Worm (Caenorhabditis elegans) whole organism, young adult: ENCODE measurements around the gene cpg-9.
"Not testable (repeated sequence)": the region's sequence is repeated elsewhere in the genome, so short reads cannot be mapped to it uniquely, and the experiment has no call there.

Experiments
- D2030.7 ChIP-seq: fragments of 200-800 bp; sonication (Bioruptor generic); IDR thresholded peaks from 2 replicates; pipeline ENCODE4 v1.3.6; 2022; ENCODE audit warnings: missing genetic modification reagents, missing genetic modification characterization, missing compliant biosample characterization
- F10E7.11 ChIP-seq: sonication (generic microtip); optimal IDR thresholded peaks from 2 replicates; lab custom pipeline; 2017; ENCODE audit warnings: mild to moderate bottlenecking, missing genetic modification characterization, moderate library complexity, missing compliant biosample characterization
- F52B5.7 ChIP-seq: sonication (generic microtip); optimal IDR thresholded peaks from 2 replicates; lab custom pipeline; 2016; ENCODE audit warnings: mild to moderate bottlenecking, missing genetic modification characterization, missing compliant biosample characterization
- K11D2.4 ChIP-seq: fragments of 200-800 bp; sonication (Bioruptor generic); IDR thresholded peaks from 2 replicates; pipeline ENCODE4 v1.3.6; 2022; ENCODE audit warnings: missing genetic modification reagents, missing genetic modification characterization, missing compliant biosample characterization
- T26A5.8 ChIP-seq: sonication (generic microtip); optimal IDR thresholded peaks from 2 replicates; lab custom pipeline; 2016; ENCODE audit warnings: missing genetic modification characterization, missing compliant biosample characterization
- Y56A3A.18 ChIP-seq: fragments of 200-800 bp; sonication (Bioruptor generic); IDR thresholded peaks from 2 replicates; pipeline ENCODE4 v1.3.6; 2022; ENCODE audit warnings: missing genetic modification reagents, missing genetic modification characterization, missing compliant biosample characterization
- Y79H2A.3 ChIP-seq: fragments of 200-800 bp; sonication (Bioruptor generic); conservative IDR thresholded peaks from 2 replicates; pipeline ENCODE4 v1.3.6; 2022; ENCODE audit warnings: missing genetic modification reagents, missing genetic modification characterization, missing compliant biosample characterization
- ama-1 ChIP-seq, 3 experiments: fragments of 150-350 bp in 1 of 3; sonication (generic microtip) in 2 of 3; optimal IDR thresholded peaks; 2 replicates each; lab custom pipeline; 2014 to 2018; ENCODE audit warnings: missing biosample characterization in 2 of 3, missing genetic modification characterization in 2 of 3, missing genetic modification reagents in 2 of 3
- aptf-2 ChIP-seq: fragments of 200-800 bp; sonication (Bioruptor generic); conservative IDR thresholded peaks from 2 replicates; pipeline ENCODE4 v1.3.6; 2022; ENCODE audit warnings: missing genetic modification reagents, missing genetic modification characterization, missing compliant biosample characterization
- atf-7 ChIP-seq: sonication (generic microtip); optimal IDR thresholded peaks from 2 replicates; lab custom pipeline; 2017; ENCODE audit warnings: mild to moderate bottlenecking, missing genetic modification characterization, missing compliant biosample characterization
- athp-1 ChIP-seq: sonication (generic microtip); optimal IDR thresholded peaks from 2 replicates; lab custom pipeline; 2017; ENCODE audit warnings: mild to moderate bottlenecking, missing genetic modification characterization, missing compliant biosample characterization
- ceh-40 ChIP-seq: fragments of 200-800 bp; sonication (Bioruptor generic); IDR thresholded peaks from 2 replicates; pipeline ENCODE4 v1.3.6; 2022; ENCODE audit warnings: missing genetic modification characterization, missing compliant biosample characterization
- chd-7 ChIP-seq: sonication (generic microtip); optimal IDR thresholded peaks from 2 replicates; lab custom pipeline; 2016; ENCODE audit warnings: mild to moderate bottlenecking, missing genetic modification characterization, moderate library complexity, missing compliant biosample characterization
- ekl-4 ChIP-seq: fragments of 200-800 bp; sonication (Bioruptor generic); IDR thresholded peaks from 2 replicates; pipeline ENCODE4 v1.3.6; 2022; ENCODE audit warnings: missing genetic modification reagents, missing genetic modification characterization, missing compliant biosample characterization
- gei-17 ChIP-seq: fragments of 200-800 bp; sonication (Bioruptor generic); optimal IDR thresholded peaks from 2 replicates; lab custom pipeline; 2018; ENCODE audit warnings: mild to moderate bottlenecking, missing genetic modification characterization, missing compliant biosample characterization
- hlh-12 ChIP-seq: sonication (generic microtip); optimal IDR thresholded peaks from 2 replicates; lab custom pipeline; 2016; ENCODE audit warnings: missing genetic modification characterization, missing compliant biosample characterization
- hmg-1.2 ChIP-seq: fragments of 200-800 bp; sonication (Bioruptor generic); IDR thresholded peaks from 2 replicates; pipeline ENCODE4 v1.3.6; 2022; ENCODE audit warnings: missing genetic modification reagents, missing genetic modification characterization, missing compliant biosample characterization
- hsf-1 ChIP-seq: fragments of 200-800 bp; sonication (Bioruptor generic); IDR thresholded peaks from 2 replicates; pipeline ENCODE4 v1.3.6; 2022; ENCODE audit warnings: missing genetic modification reagents, missing genetic modification characterization, missing compliant biosample characterization
- lir-1 ChIP-seq: fragments of 200-800 bp; sonication (Bioruptor generic); conservative IDR thresholded peaks from 2 replicates; pipeline ENCODE4 v1.3.6; 2022; ENCODE audit warnings: missing genetic modification reagents, missing genetic modification characterization, missing compliant biosample characterization
- madf-6 ChIP-seq: fragments of 200-800 bp; sonication (Bioruptor generic); IDR thresholded peaks from 2 replicates; pipeline ENCODE4 v1.3.6; 2022; ENCODE audit warnings: missing genetic modification reagents, missing genetic modification characterization, missing compliant biosample characterization
- nhr-80 ChIP-seq: sonication (generic microtip); optimal IDR thresholded peaks from 2 replicates; lab custom pipeline; 2016; ENCODE audit warnings: missing genetic modification characterization, missing compliant biosample characterization
- repo-1 ChIP-seq: sonication (generic microtip); optimal IDR thresholded peaks from 2 replicates; lab custom pipeline; 2017; ENCODE audit warnings: mild to moderate bottlenecking, missing genetic modification characterization, missing compliant biosample characterization
- snpc-4 ChIP-seq, 5 experiments: fragments of 150-350 bp in 1 of 5; sonication (generic microtip) in 4 of 5; optimal IDR thresholded peaks; 2 replicates each; lab custom pipeline; 2014 to 2018; ENCODE audit warnings: missing genetic modification characterization in 5 of 5, missing biosample characterization in 3 of 5, antibody characterized with exemption in 2 of 5, mild to moderate bottlenecking in 2 of 5, missing compliant biosample characterization in 2 of 5, missing genotype in 2 of 5, moderate library complexity in 2 of 5, missing genetic modification reagents in 1 of 5
- tbx-9 ChIP-seq: sonication (generic microtip); optimal IDR thresholded peaks from 2 replicates; lab custom pipeline; 2016; ENCODE audit warnings: borderline replicate concordance, missing genetic modification characterization, inconsistent platforms, missing compliant biosample characterization
- tlf-1 ChIP-seq: fragments of 200-800 bp; sonication (Bioruptor generic); optimal IDR thresholded peaks from 2 replicates; lab custom pipeline; 2018; ENCODE audit warnings: mild to moderate bottlenecking, missing genetic modification characterization, missing compliant biosample characterization
- zfh-2 ChIP-seq: fragments of 200-800 bp; sonication (Bioruptor generic); conservative IDR thresholded peaks from 2 replicates; pipeline ENCODE4 v1.3.6; 2022; ENCODE audit warnings: missing genetic modification reagents, missing genetic modification characterization, missing compliant biosample characterization
- ztf-6 ChIP-seq: fragments of 200-800 bp; sonication (Bioruptor generic); IDR thresholded peaks from 2 replicates; pipeline ENCODE4 v1.3.6; 2022; ENCODE audit warnings: missing genetic modification reagents, missing genetic modification characterization, missing compliant biosample characterization

Gene cpg-9

ce11 chrIV:3032020-3032419 is 38.0 kb downstream of the cpg-9 start (continued):
- peak; percentile 42; the same call in 1 of the 2 replicates for TF ChIP-seq madf-6 (GFP tag; lab: Robert Waterston, UW)
- TF ChIP-seq T26A5.8 (tag; lab: Kevin White, UChicago): peak; percentile 24
- peak; percentile 14 for TF ChIP-seq repo-1 (tag; lab: Kevin White, UChicago)
- peak; percentile 79 for TF ChIP-seq chd-7 (tag; lab: Kevin White, UChicago)
- TF ChIP-seq ekl-4 (GFP tag; lab: Robert Waterston, UW): peak; percentile 54; the same call in 1 of the 2 replicates
- peak; percentile 67 for TF ChIP-seq tbx-9 (tag; lab: Kevin White, UChicago)
- peak; percentile 43 for TF ChIP-seq F10E7.11
- TF ChIP-seq hsf-1 (GFP tag; lab: Robert Waterston, UW): peak; percentile 67
- TF ChIP-seq Y56A3A.18 (GFP tag; lab: Robert Waterston, UW): peak; percentile 31; the same call in 1 of the 2 replicates
- TF ChIP-seq, all 124 proteins: peak for 20

- TF ChIP-seq ceh-40 (GFP tag; lab: Robert Waterston, UW) (no peak), ztf-6 (GFP tag; lab: Robert Waterston, UW) (0 out of 2 replicates have a peak, but pooled peaks have one; percentile 18), hlh-12 (tag; lab: Kevin White, UChicago) (no peak), lir-1 (GFP tag; lab: Robert Waterston, UW) (no peak), K11D2.4 (GFP tag; lab: Robert Waterston, UW) (no peak), tlf-1 (no peak), athp-1 (tag; lab: Kevin White, UChicago) (no peak), zfh-2 (GFP tag; lab: Robert Waterston, UW) (peak; percentile 53), aptf-2 (GFP tag; lab: Robert Waterston, UW) (no peak), hmg-1.2 (GFP tag; lab: Robert Waterston, UW) (peak; percentile 33; the same call in 1 of the 2 replicates), Y79H2A.3 (GFP tag; lab: Robert Waterston, UW) (no peak), atf-7 (tag; lab: Kevin White, UChicago) (no peak), gei-17 (GFP tag; lab: Kevin White, UChicago) (no peak)
These were observed 40.1 kb downstream of the cpg-9 start for ce11 chrIV:3029882-3030281.

ce11 chrIV:3028842-3029241 is 41.2 kb downstream of the cpg-9 start, which contains the start of gene ndnf-1:
ndnf-1 (minus strand) TSS chrIV:3028942.
- no peak for TF ChIP-seq ama-1 (optimal IDR thresholded peaks at IDR 0.05; lab: Kevin White, UChicago)
- TF ChIP-seq ama-1 (GFP tag; optimal IDR thresholded peaks at IDR 0.05; lab: Kevin White, UChicago): no peak

DNA sequence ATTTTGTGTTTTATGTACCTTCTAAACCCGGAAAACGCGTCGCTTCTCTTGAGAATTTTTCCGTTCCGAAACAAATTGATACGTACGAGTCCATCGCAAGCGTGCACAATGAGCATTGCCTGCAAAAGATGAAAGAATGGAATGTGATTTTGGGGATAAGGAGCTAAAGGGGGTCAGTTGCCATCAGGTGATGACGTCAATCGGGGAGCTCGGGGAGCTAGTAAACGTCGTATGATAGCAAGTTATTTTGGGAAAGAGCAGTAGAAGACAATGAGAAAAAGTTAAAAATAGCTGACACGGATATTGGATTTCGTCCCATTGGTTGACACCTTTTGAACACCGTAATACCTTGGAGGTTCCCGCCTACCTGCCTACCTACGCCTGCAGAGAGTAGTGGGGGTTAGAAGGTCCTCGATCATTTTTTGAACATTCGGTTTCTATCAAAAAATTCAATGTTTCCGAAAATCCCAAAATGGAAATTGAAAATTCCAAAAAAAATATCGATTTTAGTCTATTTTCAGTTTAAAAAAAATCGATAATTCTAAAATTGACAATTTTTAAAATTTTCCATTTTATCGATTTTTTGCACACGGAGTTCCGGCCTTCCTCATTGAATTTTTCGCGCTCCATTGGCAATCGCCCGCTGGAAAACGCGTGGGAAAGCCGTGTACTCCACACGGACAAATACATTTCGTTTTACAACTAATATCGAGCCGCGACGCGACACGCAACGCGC is 44.0 kb downstream of the cpg-9 start:
- no peak for TF ChIP-seq nhr-80 (tag; lab: Kevin White, UChicago)

ce11 chrIV:3021304-3021703 is 48.7 kb downstream of the cpg-9 start:
- TF ChIP-seq snpc-4 (GFP tag; optimal IDR thresholded peaks at IDR 0.05; lab: Kevin White, UChicago): not testable (repeated sequence)
- TF ChIP-seq snpc-4 (tag; optimal IDR thresholded peaks at IDR 0.05; lab: Kevin White, UChicago): peak in 2 of 4 experiments; percentile 61 to 82

DNA sequence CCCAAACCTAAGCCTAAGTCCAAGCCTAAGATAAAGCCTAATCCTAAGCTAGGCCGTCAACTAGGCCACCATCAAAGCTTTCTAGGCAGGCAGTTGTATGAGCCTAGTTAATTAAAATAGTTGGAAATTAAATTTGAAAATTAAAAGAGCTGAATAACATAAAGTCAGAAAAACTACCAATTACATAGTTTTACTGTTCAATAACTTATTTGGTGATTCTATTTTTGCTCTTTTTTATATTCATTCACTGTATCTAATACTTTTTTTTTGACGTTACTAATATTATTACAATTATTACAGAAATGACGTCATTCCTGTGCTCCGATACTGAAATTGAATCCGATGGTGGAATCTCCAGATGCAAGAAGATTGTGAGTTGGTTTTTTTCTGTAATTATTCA is 50.6 kb downstream of the cpg-9 start, which contains the start of gene lin-22:
lin-22 (plus strand) TSS at position 301 of the 400 bp plus-strand sequence.
- TF ChIP-seq atf-7 (tag; lab: Kevin White, UChicago): no peak
- TF ChIP-seq D2030.7 (GFP tag; lab: Robert Waterston, UW): no peak
- TF ChIP-seq F52B5.7 (tag; lab: Kevin White, UChicago): no peak
- TF ChIP-seq, all 124 proteins: peak for 0
